Worm (Caenorhabditis elegans): ENCODE data around the gene clc-20.
A peak's percentile ranks its signal among the peaks of the same experiment; 100 is the strongest.

DNA sequence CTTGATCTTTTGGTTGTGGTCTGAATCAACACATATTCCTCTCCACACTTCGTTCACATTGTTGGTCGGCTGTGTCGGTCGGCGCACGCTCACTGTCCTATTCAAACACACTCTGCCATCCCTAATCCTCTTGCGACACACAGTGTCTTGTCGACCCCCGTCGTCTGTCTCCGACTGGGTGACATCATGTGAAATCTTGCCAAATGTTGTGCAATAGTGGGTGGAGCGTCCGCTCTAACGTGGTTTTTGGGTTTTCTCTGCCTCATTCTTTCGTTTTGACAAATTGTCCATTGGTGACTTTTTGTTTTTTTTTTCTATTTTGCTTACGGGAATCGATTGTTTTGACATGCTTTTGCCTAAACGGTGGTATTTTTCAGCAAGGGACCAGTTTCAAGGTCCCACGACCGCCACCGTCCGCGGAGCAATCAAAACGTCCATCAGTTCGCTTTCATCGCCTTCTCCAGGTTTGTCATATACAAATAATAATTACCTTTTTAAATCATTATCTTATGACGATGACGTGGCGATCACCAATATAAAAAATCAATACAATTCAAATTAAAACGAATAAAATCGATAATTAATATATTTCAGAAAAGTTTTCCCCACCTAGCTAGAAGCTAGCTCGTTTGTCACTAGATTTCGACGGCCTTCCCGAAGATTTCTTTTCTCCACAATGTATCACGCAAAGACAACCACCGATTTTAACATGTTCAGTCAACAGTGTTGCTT is 38.5 kb upstream of the clc-20 start:
- TF ChIP-seq nhr-42 (GFP tag; IDR thresholded peaks at IDR 0.05) (peak; percentile 82), ama-1 (optimal IDR thresholded peaks at IDR 0.05) (peak; percentile 97), ceh-82 (tag; optimal IDR thresholded peaks at IDR 0.05) (no peak), mxl-3 (GFP tag; optimal IDR thresholded peaks at IDR 0.05) (peak; percentile 99), ZK337.2 (GFP tag; IDR thresholded peaks at IDR 0.05) (no peak), ztf-11 (tag; optimal IDR thresholded peaks at IDR 0.05) (no peak), fkh-10 (GFP tag; optimal IDR thresholded peaks at IDR 0.05) (peak; percentile 96), lin-39 (tag; optimal IDR thresholded peaks at IDR 0.05) (no peak), hlh-30 (tag; optimal IDR thresholded peaks at IDR 0.05; ENCODE audit: insufficient read depth) (peak; percentile 98), nhr-25 (tag; optimal IDR thresholded peaks at IDR 0.05; ENCODE audit: borderline replicate concordance, insufficient read depth) (peak; percentile 92), unc-62 (GFP tag; optimal IDR thresholded peaks at IDR 0.05 in 1 of 2) (peak; percentile 25 to 100), unc-62 (tag; optimal IDR thresholded peaks at IDR 0.05) (no peak)

All from whole organism, L4 larva.